Worm (Caenorhabditis elegans): Measurements from ENCODE around the gene F25E5.16.

Gene F25E5.16

DNA sequence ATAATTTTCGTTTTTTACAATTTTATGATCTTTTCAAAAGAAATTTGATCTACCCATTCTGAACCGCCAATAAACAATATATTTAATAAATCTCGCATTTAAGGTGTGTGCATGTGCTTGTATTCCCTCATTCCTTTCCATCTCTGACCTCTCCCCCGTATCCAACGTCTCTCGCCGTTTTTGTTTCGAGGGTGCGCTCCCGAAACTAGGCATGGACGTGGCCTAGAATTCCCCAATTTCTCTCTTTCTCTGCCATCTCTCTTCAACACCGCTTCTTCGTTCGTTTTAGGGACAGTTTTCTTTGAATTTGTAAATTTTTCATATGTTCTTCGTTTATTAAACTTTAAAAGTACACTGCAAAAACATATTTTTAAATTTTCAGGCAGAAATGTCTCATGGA, 27.4 kb downstream of the F25E5.16 start, which contains the start of gene F25E5.1 (continued):
- TF ChIP-seq nhr-19 (GFP tag; conservative IDR thresholded peaks at IDR 0.05) (peak; percentile 70), zag-1 (tag; optimal IDR thresholded peaks at IDR 0.05) (no peak), dpl-1 (GFP tag; optimal IDR thresholded peaks at IDR 0.05) (peak; percentile 49 to 72 (median 63)), lsy-2 (tag; optimal IDR thresholded peaks at IDR 0.05) (peak; percentile 55 to 75), fos-1 (tag; optimal IDR thresholded peaks at IDR 0.05) (no peak), ces-1 (GFP tag; optimal IDR thresholded peaks at IDR 0.05) (no peak), ceh-82 (tag; optimal IDR thresholded peaks at IDR 0.05) (peak; percentile 42 to 73 (median 65)), lin-15B (tag; optimal IDR thresholded peaks at IDR 0.05) (peak; percentile 31), tlp-1 (tag; optimal IDR thresholded peaks at IDR 0.05) (no peak), fkh-10 (GFP tag; optimal IDR thresholded peaks at IDR 0.05) (no peak), lin-35 (GFP tag; optimal IDR thresholded peaks at IDR 0.05) (peak; percentile 70 to 73), lir-3 (tag; optimal IDR thresholded peaks at IDR 0.05; ENCODE audit: poor library complexity) (peak; percentile 86), efl-1 (optimal IDR thresholded peaks at IDR 0.05) (peak; percentile 79 to 81), efl-1 (GFP tag; optimal IDR thresholded peaks at IDR 0.05 in 1 of 2) (peak; percentile 73 to 93), mef-2 (tag; optimal IDR thresholded peaks at IDR 0.05) (no peak), efl-3 (GFP tag; optimal IDR thresholded peaks at IDR 0.05) (no peak), fkh-8 (tag; optimal IDR thresholded peaks at IDR 0.05) (peak; percentile 82), aha-1 (tag; optimal IDR thresholded peaks at IDR 0.05) (no peak), nhr-47 (tag; optimal IDR thresholded peaks at IDR 0.05) (peak; percentile 72)

DNA sequence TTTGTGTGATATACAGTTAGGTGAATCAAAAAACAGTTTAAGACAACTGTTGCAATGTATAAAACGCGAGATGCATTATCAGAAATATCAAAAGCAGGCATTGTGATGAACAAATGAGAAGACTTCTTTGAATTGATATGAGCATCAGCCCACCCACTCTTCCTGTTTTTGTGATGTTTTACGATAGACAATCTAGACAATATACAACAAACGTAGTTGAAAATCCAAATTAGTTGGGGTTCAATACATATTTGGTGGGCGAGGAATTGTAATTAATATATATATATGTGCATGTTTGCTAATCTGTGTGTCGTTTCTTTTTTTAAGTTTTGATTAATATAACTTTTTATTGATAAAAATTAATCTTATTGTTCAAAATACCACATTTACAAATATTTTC, 34.7 kb downstream of the F25E5.16 start, which contains the start of gene str-28:
Gene str-28 (minus strand): TSS at position 101 of the 400 bp plus-strand sequence.
- TF ChIP-seq fkh-10 (GFP tag; optimal IDR thresholded peaks at IDR 0.05) (no peak), ztf-11 (tag; optimal IDR thresholded peaks at IDR 0.05) (no peak), tlp-1 (tag; optimal IDR thresholded peaks at IDR 0.05) (no peak), unc-30 (tag; optimal IDR thresholded peaks at IDR 0.05) (no peak), elt-3 (tag; optimal IDR thresholded peaks at IDR 0.05) (no peak), lin-14 (GFP tag; optimal IDR thresholded peaks at IDR 0.05) (no peak), blmp-1 (tag; optimal IDR thresholded peaks at IDR 0.05) (no peak), nhr-76 (tag; optimal IDR thresholded peaks at IDR 0.05) (no peak), dpl-1 (GFP tag; optimal IDR thresholded peaks at IDR 0.05) (no peak), ceh-8 (GFP tag; optimal IDR thresholded peaks at IDR 0.05) (no peak)

DNA sequence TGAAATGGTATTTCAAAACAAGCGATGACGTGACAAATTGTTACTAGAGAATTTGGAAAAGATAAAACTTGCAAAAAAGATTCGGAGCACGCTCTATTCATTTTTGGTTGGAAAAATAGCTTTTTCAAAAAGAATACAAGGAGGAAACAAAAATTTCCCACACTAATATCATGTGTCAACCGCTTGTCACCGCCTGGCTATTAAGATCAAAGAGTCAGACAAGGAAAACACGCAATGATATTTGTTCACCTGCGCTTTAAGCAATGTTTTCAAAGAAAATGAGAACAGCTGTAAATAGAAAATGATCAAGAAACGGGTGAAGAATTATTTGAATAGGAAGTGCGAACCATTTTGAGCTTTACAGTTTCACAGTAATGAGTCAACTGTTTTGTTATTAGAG, 38.7 kb downstream of the F25E5.16 start, which contains the start of gene srh-125:
Gene srh-125 (minus strand): TSS at position 101 of the 400 bp plus-strand sequence.
- no peak for TF ChIP-seq lir-3 (tag; optimal IDR thresholded peaks at IDR 0.05; ENCODE audit: poor library complexity)
- TF ChIP-seq vab-15 (tag; optimal IDR thresholded peaks at IDR 0.05), result no peak
- TF ChIP-seq fkh-8 (tag; optimal IDR thresholded peaks at IDR 0.05), result peak; percentile 15
- peak; percentile 63 for TF ChIP-seq hlh-4 (tag; optimal IDR thresholded peaks at IDR 0.05)
- no peak for TF ChIP-seq mep-1 (tag; optimal IDR thresholded peaks at IDR 0.05)
- TF ChIP-seq zip-4 (GFP tag; optimal IDR thresholded peaks at IDR 0.05), result no peak

DNA sequence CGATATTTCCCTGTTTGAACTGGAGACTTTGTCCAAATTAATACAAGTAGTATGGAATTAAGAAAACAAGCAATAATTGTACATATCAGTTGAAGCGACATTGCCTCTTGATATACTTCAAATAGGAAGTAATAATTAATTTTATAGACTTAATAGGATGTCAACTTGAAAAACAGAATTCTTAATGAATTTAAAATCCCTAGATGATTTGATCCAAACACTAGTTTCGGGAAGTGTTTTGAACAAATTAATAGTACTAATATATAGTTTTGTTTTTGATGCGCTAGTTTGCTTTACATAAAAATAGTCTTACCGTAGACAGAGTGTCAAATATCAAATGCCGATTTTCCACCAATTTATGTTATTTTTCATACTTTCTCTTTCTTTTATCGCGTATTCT, 40.3 kb downstream of the F25E5.16 start, which contains the start of gene str-190:
Gene str-190 (minus strand): TSS at position 101 of the 400 bp plus-strand sequence.
- no peak for TF ChIP-seq alr-1 (tag; optimal IDR thresholded peaks at IDR 0.05; ENCODE audit: borderline replicate concordance)
- no peak for TF ChIP-seq nhr-20 (tag; optimal IDR thresholded peaks at IDR 0.05)
- TF ChIP-seq hpl-2 (GFP tag; optimal IDR thresholded peaks at IDR 0.05), result no peak
- TF ChIP-seq F16B12.6 (tag; optimal IDR thresholded peaks at IDR 0.05), result no peak
- TF ChIP-seq elt-3 (tag; optimal IDR thresholded peaks at IDR 0.05), result no peak
- TF ChIP-seq nhr-237 (tag; optimal IDR thresholded peaks at IDR 0.05), result no peak
- TF ChIP-seq nhr-71 (tag; optimal IDR thresholded peaks at IDR 0.05), result no peak
